Worm (Caenorhabditis elegans): ENCODE data around the gene kgb-1.
A peak's percentile ranks its signal among the peaks of the same experiment; 100 is the strongest.

The kgb-1 gene

ce11 chrIV:428869-429268 lies 19.0 kb upstream of the kgb-1 start, which contains the start of gene Y66H1A.5 (continued):
- TF ChIP-seq snpc-1.2 (GFP tag; IDR thresholded peaks at IDR 0.05) = no peak
- TF ChIP-seq rbr-2 (tag; optimal IDR thresholded peaks at IDR 0.05) = no peak
- TF ChIP-seq zfp-2 (tag; optimal IDR thresholded peaks at IDR 0.05) = no peak
- TF ChIP-seq mxl-2 (GFP tag; conservative IDR thresholded peaks at IDR 0.05) = no peak
- peak; percentile 89 for TF ChIP-seq nhr-77 (tag; optimal IDR thresholded peaks at IDR 0.05)
- TF ChIP-seq mep-1 (tag; optimal IDR thresholded peaks at IDR 0.05) = peak; percentile 10
- no peak for TF ChIP-seq nhr-111 (GFP tag; optimal IDR thresholded peaks at IDR 0.05)
- TF ChIP-seq nhr-102 (tag; optimal IDR thresholded peaks at IDR 0.05) = no peak
- no peak for TF ChIP-seq ceh-28 (tag; optimal IDR thresholded peaks at IDR 0.05)
- TF ChIP-seq skn-1 (tag; optimal IDR thresholded peaks at IDR 0.05) = no peak
- no peak for TF ChIP-seq lin-13 (GFP tag; optimal IDR thresholded peaks at IDR 0.05)
- no peak for TF ChIP-seq lsy-2 (tag; optimal IDR thresholded peaks at IDR 0.05)
- TF ChIP-seq ZK337.2 (GFP tag; IDR thresholded peaks at IDR 0.05) = no peak
- TF ChIP-seq ztf-7 (tag; optimal IDR thresholded peaks at IDR 0.05) = no peak
- peak; percentile 94 for TF ChIP-seq nhr-28 (tag; optimal IDR thresholded peaks at IDR 0.05)
- no peak for TF ChIP-seq lin-39 (tag; optimal IDR thresholded peaks at IDR 0.05)
- no peak for TF ChIP-seq duxl-1 (tag; optimal IDR thresholded peaks at IDR 0.05; ENCODE audit: poor library complexity)
- TF ChIP-seq T20F7.1 (GFP tag; optimal IDR thresholded peaks at IDR 0.05) = no peak
- TF ChIP-seq dve-1 (tag; optimal IDR thresholded peaks at IDR 0.05; ENCODE audit: insufficient read depth) = peak; percentile 66
- TF ChIP-seq lin-15B (tag; optimal IDR thresholded peaks at IDR 0.05) = no peak
- no peak for TF ChIP-seq dmd-8 (GFP tag; IDR thresholded peaks at IDR 0.05)
- TF ChIP-seq ces-1 (GFP tag; optimal IDR thresholded peaks at IDR 0.05) = no peak
- TF ChIP-seq dmd-9 (GFP tag; IDR thresholded peaks at IDR 0.05) = no peak
- TF ChIP-seq daf-16 (GFP tag; optimal IDR thresholded peaks at IDR 0.05) = no peak
- peak; percentile 46 for TF ChIP-seq daf-16 (tag; optimal IDR thresholded peaks at IDR 0.05)
- TF ChIP-seq tra-1 (GFP tag; IDR thresholded peaks at IDR 0.05) = no peak
- no peak for TF ChIP-seq zip-2 (tag; optimal IDR thresholded peaks at IDR 0.05)
- TF ChIP-seq hlh-11 (tag; optimal IDR thresholded peaks at IDR 0.05) = peak; percentile 29
- no peak for TF ChIP-seq egl-43 (GFP tag; IDR thresholded peaks at IDR 0.05)
- no peak for TF ChIP-seq daf-12 (tag; optimal IDR thresholded peaks at IDR 0.05)
- TF ChIP-seq php-3 (GFP tag; IDR thresholded peaks at IDR 0.05) = no peak
- TF ChIP-seq lir-3 (tag; optimal IDR thresholded peaks at IDR 0.05) = no peak
- no peak for TF ChIP-seq jun-1 (tag; optimal IDR thresholded peaks at IDR 0.05)
- no peak for TF ChIP-seq ceh-20 (GFP tag; IDR thresholded peaks at IDR 0.05)
- TF ChIP-seq ceh-44 (GFP tag; IDR thresholded peaks at IDR 0.05) = no peak
- no peak for TF ChIP-seq ZK546.5 (tag; optimal IDR thresholded peaks at IDR 0.05)
- no peak for TF ChIP-seq unc-39 (tag; optimal IDR thresholded peaks at IDR 0.05)

ce11 chrIV:427100-427908 lies 17.5 kb upstream of the kgb-1 start:
- TF ChIP-seq ctbp-1 (GFP tag; IDR thresholded peaks at IDR 0.05) (0 out of 2 replicates have a peak, but pooled peaks have one; percentile 26), F49E8.2 (tag; optimal IDR thresholded peaks at IDR 0.05; ENCODE audit: borderline replicate concordance) (peak; percentile 63), nhr-25 (tag; optimal IDR thresholded peaks at IDR 0.05; ENCODE audit: borderline replicate concordance, insufficient read depth) (no peak), zfp-3 (GFP tag; conservative IDR thresholded peaks at IDR 0.05) (0 out of 2 replicates have a peak, but pooled peaks have one; percentile 15), mep-1 (tag; optimal IDR thresholded peaks at IDR 0.05) (peak; percentile 11), T20F7.1 (GFP tag; optimal IDR thresholded peaks at IDR 0.05) (peak; percentile 13), mdt-29 (GFP tag; IDR thresholded peaks at IDR 0.05) (peak; percentile 17; the same call in 1 of the 2 replicates), Y48G9A.11 (GFP tag; IDR thresholded peaks at IDR 0.05) (peak; percentile 76), Y105C5A.15 (GFP tag; IDR thresholded peaks at IDR 0.05) (0 out of 2 replicates have a peak, but pooled peaks have one; percentile 11), daf-16 (GFP tag; optimal IDR thresholded peaks at IDR 0.05) (no peak), daf-16 (tag; optimal IDR thresholded peaks at IDR 0.05) (peak; percentile 23), arid-1 (GFP tag; conservative IDR thresholded peaks at IDR 0.05) (0 out of 2 replicates have a peak, but pooled peaks have one; percentile 4), dve-1 (tag; optimal IDR thresholded peaks at IDR 0.05; ENCODE audit: insufficient read depth) (no peak), lin-38 (GFP tag; IDR thresholded peaks at IDR 0.05) (peak; percentile 62), F26F4.8 (GFP tag; conservative IDR thresholded peaks at IDR 0.05) (no peak), lsy-2 (tag; optimal IDR thresholded peaks at IDR 0.05) (peak in 1 of 2 experiments; percentile 10), mxl-2 (GFP tag; conservative IDR thresholded peaks at IDR 0.05) (no peak), lin-39 (tag; optimal IDR thresholded peaks at IDR 0.05) (no peak), ceh-32 (tag; optimal IDR thresholded peaks at IDR 0.05; ENCODE audit: poor library complexity) (no peak)
